Fruit fly (Drosophila melanogaster): ENCODE results near the gene Larp4B.

DNA sequence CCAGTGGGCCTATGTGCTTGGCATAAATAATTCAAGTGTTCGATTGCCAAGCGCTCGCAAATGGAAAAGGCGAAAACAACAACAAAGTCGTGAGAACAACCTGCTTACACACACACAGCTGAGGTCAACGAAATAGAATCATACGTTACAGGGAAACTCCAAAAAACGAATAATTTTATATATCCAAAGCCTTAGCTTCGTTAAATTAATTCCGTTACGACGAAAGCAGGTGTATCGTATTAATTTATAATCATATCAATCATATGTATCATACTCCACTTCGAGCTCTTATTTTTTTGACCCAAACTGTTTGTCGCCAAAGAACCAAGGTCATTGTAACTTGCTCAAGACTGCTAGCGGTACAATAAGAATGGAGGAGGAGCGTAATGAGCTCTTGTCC is 45.2 kb upstream of the Larp4B start:
- TF ChIP-seq fru (GFP tag; optimal IDR thresholded peaks at IDR 0.05): peak; percentile 93
- no peak for TF ChIP-seq pan (optimal IDR thresholded peaks at IDR 0.05)
- TF ChIP-seq CG32264 (GFP tag; optimal IDR thresholded peaks at IDR 0.05): peak; percentile 89
